Fruit fly (Drosophila melanogaster) whole organism, embryonic: ENCODE measurements around the gene mad2.
A peak's percentile ranks its signal among the peaks of the same experiment; 100 is the strongest.

Experiments
- CG42726 ChIP-seq: fragments of 200-800 bp; sonication (Bioruptor generic); IDR thresholded peaks from 2 replicates; pipeline ENCODE4 v1.3.6; 2022; ENCODE audit warnings: missing biosample characterization, missing genetic modification characterization; ENCODE audit not compliant: partially characterized antibody
- CG4730 ChIP-seq: fragments of 200-800 bp; sonication (Bioruptor generic); IDR thresholded peaks from 2 replicates; pipeline ENCODE4 v1.3.6; 2022; ENCODE audit warnings: missing biosample characterization, missing genetic modification characterization
- MESR4 ChIP-seq: fragments of 200-800 bp; sonication (Bioruptor generic); optimal IDR thresholded peaks from 2 replicates; lab custom pipeline; 2018; ENCODE audit warnings: missing biosample characterization, mild to moderate bottlenecking, missing genetic modification characterization, moderate library complexity
- so ChIP-seq: fragments of 200-800 bp; sonication (Bioruptor generic); IDR thresholded peaks from 3 replicates; pipeline ENCODE4 v1.3.6; 2022; ENCODE audit warnings: missing biosample characterization, missing genetic modification characterization

Gene mad2

dm6 chr3L:5764922-5765843, 47.7 kb downstream of the mad2 start, which contains the start of gene CG10576 (continued):
- TF ChIP-seq CG42726 (GFP tag; lab: Robert Waterston, UW) (no peak), so (GFP tag; lab: Robert Waterston, UW) (peak; percentile 42; the same call in 1 of the 3 replicates), CG4730 (GFP tag; lab: Robert Waterston, UW) (no peak), MESR4 (GFP tag; lab: Kevin White, UChicago) (peak; percentile 95)
